Fruit fly (Drosophila melanogaster) whole organism, wandering third instar larva: ENCODE results near the gene CG17666.

Source experiments
- Dfd ChIP-seq: fragments of >200 bp; optimal IDR thresholded peaks from 2 replicates; lab custom pipeline; 2017; ENCODE audit warnings: missing biosample characterization, missing genetic modification characterization
- Dif ChIP-seq: fragments of 200-275, 200-300 bp; sonication (Bioruptor generic); optimal IDR thresholded peaks from 2 replicates; lab custom pipeline; 2018; ENCODE audit warnings: missing biosample characterization, missing genetic modification characterization; ENCODE audit not compliant: partially characterized antibody
- GATAd ChIP-seq: sonication (Bioruptor generic); optimal IDR thresholded peaks from 2 replicates; lab custom pipeline; 2016; ENCODE audit warnings: missing biosample characterization, missing genetic modification characterization
- HLH106 ChIP-seq: fragments of 200-800 bp; optimal IDR thresholded peaks from 3 replicates; lab custom pipeline; 2019; ENCODE audit warnings: missing biosample characterization, mild to moderate bottlenecking, missing genetic modification characterization, moderate library complexity
- Hnf4 ChIP-seq: fragments of 200-800 bp; sonication (Bioruptor generic); optimal IDR thresholded peaks from 2 replicates; lab custom pipeline; 2016; ENCODE audit warnings: missing biosample characterization, mild to moderate bottlenecking, missing genetic modification characterization
- Hr78 ChIP-seq: fragments of >200 bp; optimal IDR thresholded peaks from 2 replicates; lab custom pipeline; 2017; ENCODE audit warnings: missing biosample characterization, missing genetic modification characterization
- Hr83 ChIP-seq: fragments of 200-300 bp; sonication (Bioruptor generic); optimal IDR thresholded peaks from 2 replicates; lab custom pipeline; 2016; ENCODE audit warnings: missing biosample characterization, mild to moderate bottlenecking, missing genetic modification characterization, moderate library complexity; ENCODE audit not compliant: poor library complexity, severe bottlenecking
- Jra ChIP-seq: sonication (Bioruptor generic); optimal IDR thresholded peaks from 2 replicates; lab custom pipeline; 2016; ENCODE audit warnings: missing biosample characterization, missing genetic modification characterization
- Mio ChIP-seq: sonication (Bioruptor generic); optimal IDR thresholded peaks from 2 replicates; lab custom pipeline; 2016; ENCODE audit warnings: missing biosample characterization, missing genetic modification characterization
- Myc ChIP-seq: fragments of >200 bp; optimal IDR thresholded peaks from 2 replicates; lab custom pipeline; 2017
- N ChIP-seq: fragments of >200 bp; optimal IDR thresholded peaks from 2 replicates; lab custom pipeline; 2018; ENCODE audit warnings: missing biosample characterization, missing external identifiers, missing genetic modification characterization
- OdsH ChIP-seq: fragments of 200-800 bp; sonication (Bioruptor generic); optimal IDR thresholded peaks from 2 replicates; lab custom pipeline; 2016; ENCODE audit warnings: missing biosample characterization, mild to moderate bottlenecking, missing genetic modification characterization
- Rel ChIP-seq, 2 experiments: fragments of 200-800 bp; sonication (Bioruptor generic) in 1 of 2; optimal IDR thresholded peaks; 2 replicates in 1 of 2; 3 replicates in 1 of 2; lab custom pipeline; 2016 to 2019; ENCODE audit warnings: mild to moderate bottlenecking in 2 of 2, missing biosample characterization in 2 of 2, missing genetic modification characterization in 2 of 2, moderate library complexity in 1 of 2
- Sp1 ChIP-seq: fragments of 200-800 bp; sonication (Bioruptor generic); optimal IDR thresholded peaks from 3 replicates; lab custom pipeline; 2019; ENCODE audit warnings: missing biosample characterization, mild to moderate bottlenecking, missing genetic modification characterization, moderate library complexity
- Vsx2 ChIP-seq: fragments of 200-300, 225-300 bp; sonication (Bioruptor generic); optimal IDR thresholded peaks from 2 replicates; lab custom pipeline; 2018; ENCODE audit warnings: missing biosample characterization, missing genetic modification characterization; ENCODE audit not compliant: partially characterized antibody
- brk ChIP-seq: fragments of 200-800 bp; sonication (Bioruptor generic); optimal IDR thresholded peaks from 2 replicates; lab custom pipeline; 2016; ENCODE audit warnings: missing biosample characterization, mild to moderate bottlenecking, missing genetic modification characterization
- dmrt93B ChIP-seq: fragments of 200-800 bp; sonication (Bioruptor generic); optimal IDR thresholded peaks from 2 replicates; lab custom pipeline; 2018; ENCODE audit warnings: missing biosample characterization, mild to moderate bottlenecking, missing genetic modification characterization
- dsf ChIP-seq: sonication (Bioruptor generic); optimal IDR thresholded peaks from 2 replicates; lab custom pipeline; 2016; ENCODE audit warnings: missing biosample characterization, missing genetic modification characterization, borderline replicate concordance
- ey ChIP-seq: fragments of 200-800 bp; sonication (Bioruptor generic); optimal IDR thresholded peaks from 2 replicates; lab custom pipeline; 2016; ENCODE audit warnings: missing biosample characterization, missing genetic modification characterization
- foxo ChIP-seq, 2 experiments: fragments of 200-800 bp; sonication (Bioruptor generic); optimal IDR thresholded peaks; 2 replicates in 1 of 2; 3 replicates in 1 of 2; lab custom pipeline; 2016 to 2017; ENCODE audit warnings: missing biosample characterization in 2 of 2, missing genetic modification characterization in 2 of 2
- h ChIP-seq: fragments of 200-800 bp; sonication (Bioruptor generic); optimal IDR thresholded peaks from 3 replicates; lab custom pipeline; 2016; ENCODE audit warnings: missing biosample characterization, mild to moderate bottlenecking, missing genetic modification characterization
- jim ChIP-seq: fragments of 175-275, 200-325 bp; sonication (Bioruptor generic); optimal IDR thresholded peaks from 2 replicates; lab custom pipeline; 2016; ENCODE audit warnings: missing biosample characterization, mild to moderate bottlenecking, missing genetic modification characterization
- pan ChIP-seq: fragments of >200 bp; optimal IDR thresholded peaks from 2 replicates; lab custom pipeline; 2017
- psq ChIP-seq: fragments of 200-800 bp; sonication (Bioruptor generic); optimal IDR thresholded peaks from 3 replicates; lab custom pipeline; 2017; ENCODE audit warnings: missing biosample characterization, mild to moderate bottlenecking, missing genetic modification characterization, moderate library complexity
- rgr ChIP-seq: fragments of 200-800 bp; sonication (Bioruptor generic); optimal IDR thresholded peaks from 3 replicates; lab custom pipeline; 2016; ENCODE audit warnings: missing biosample characterization, mild to moderate bottlenecking, missing genetic modification characterization
- sage ChIP-seq: fragments of 200-800 bp; sonication (Bioruptor generic); optimal IDR thresholded peaks from 2 replicates; lab custom pipeline; 2016; ENCODE audit warnings: missing biosample characterization, mild to moderate bottlenecking, missing genetic modification characterization
- sv ChIP-seq: fragments of 200-800 bp; sonication (Bioruptor generic); optimal IDR thresholded peaks from 3 replicates; lab custom pipeline; 2016; ENCODE audit warnings: missing biosample characterization, missing genetic modification characterization
- tai ChIP-seq: sonication (Bioruptor generic); optimal IDR thresholded peaks from 2 replicates; lab custom pipeline; 2016; ENCODE audit warnings: missing biosample characterization, missing genetic modification characterization
- usp ChIP-seq: fragments of >200 bp; optimal IDR thresholded peaks from 2 replicates; lab custom pipeline; 2017; ENCODE audit warnings: missing biosample characterization, missing genetic modification characterization
- woc ChIP-seq: sonication (Bioruptor generic); optimal IDR thresholded peaks from 2 replicates; lab custom pipeline; 2016; ENCODE audit warnings: missing biosample characterization, mild to moderate bottlenecking, missing genetic modification characterization

CG17666 gene

DNA sequence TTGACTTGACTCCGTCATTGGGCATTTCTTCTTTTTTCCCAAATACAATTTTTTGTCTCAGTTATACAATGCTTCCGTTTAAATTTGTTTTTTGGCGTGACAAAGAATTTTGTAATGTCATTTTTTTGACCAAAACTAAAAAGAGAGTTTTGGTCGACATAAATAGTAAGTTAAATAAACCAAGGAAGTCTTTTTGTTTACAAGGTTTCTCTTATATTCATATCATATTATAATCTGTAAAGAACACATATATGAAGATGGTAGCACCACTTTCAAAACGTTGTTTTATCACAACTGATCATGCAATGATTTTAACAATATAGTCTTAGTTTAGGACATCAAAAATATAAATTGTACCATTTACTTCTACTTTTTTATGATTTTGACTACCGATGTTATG lies at the start of gene CG17666, which contains the start of gene CG10969:
CG17666 (plus strand) TSS at position 329 of the 400 bp plus-strand sequence.
CG10969 (minus strand) TSS at position 101 of the 400 bp plus-strand sequence.
- TF ChIP-seq usp (no peak), pan (no peak)

DNA sequence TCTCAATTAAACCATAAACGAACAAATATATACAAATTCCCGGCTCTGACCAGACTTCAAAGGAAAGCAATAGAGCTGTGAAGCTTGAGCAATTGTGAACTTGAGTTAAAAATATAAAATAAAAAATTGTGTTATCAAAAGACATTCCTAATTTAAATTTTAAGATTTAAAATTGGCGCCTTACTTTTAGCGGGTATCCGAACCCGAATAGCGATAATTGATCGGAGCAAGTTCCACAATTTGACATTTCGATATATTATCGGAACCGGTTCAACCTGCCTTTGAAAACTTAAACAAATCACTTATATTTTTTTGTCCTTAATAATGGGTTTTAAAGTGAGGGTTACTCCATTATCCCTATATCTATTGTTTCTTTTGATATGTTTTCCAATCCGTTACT lies 48.4 kb upstream of the CG17666 start:
- TF ChIP-seq usp (no peak), Vsx2 (GFP tag; lab: Kevin White, UChicago) (peak; percentile 5), psq (no peak)

DNA sequence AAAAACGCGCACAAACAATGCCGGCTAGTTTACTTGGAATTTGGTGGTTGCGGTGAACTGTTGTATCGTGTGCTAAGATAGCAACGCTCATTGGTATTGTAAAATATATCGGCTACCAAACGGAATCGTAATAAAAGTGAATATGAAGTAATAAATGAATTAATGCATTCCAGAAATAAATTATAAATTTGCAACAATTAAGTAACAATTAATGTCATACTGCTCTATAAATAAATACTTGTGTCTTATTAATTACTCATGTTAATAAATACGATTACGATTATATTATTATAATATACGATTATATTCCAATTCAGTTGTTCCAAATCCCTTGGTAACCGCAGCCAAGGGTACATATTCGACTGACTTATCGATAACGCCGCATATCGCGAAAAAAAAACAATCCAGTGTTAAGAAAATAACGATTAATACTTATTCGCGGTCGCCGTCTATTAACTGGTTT lies 46.5 kb upstream of the CG17666 start, which contains the start of the genes SmD1 and Ptp69D:
SmD1 (minus strand) TSS at position 62 of the 463 bp plus-strand sequence.
Ptp69D (plus strand) TSS at position 396 of the 463 bp plus-strand sequence.
- TF ChIP-seq Mio (GFP tag; lab: Kevin White, UChicago): no peak
- TF ChIP-seq tai: no peak
- TF ChIP-seq Dfd (GFP tag; lab: Kevin White, UChicago): no peak
- TF ChIP-seq woc (GFP tag; lab: Kevin White, UChicago): peak; percentile 55
- TF ChIP-seq sv (GFP tag; lab: Kevin White, UChicago): no peak
- no peak for TF ChIP-seq dsf
- TF ChIP-seq Hr78: no peak
- no peak for TF ChIP-seq Myc
- no peak for TF ChIP-seq OdsH (GFP tag; lab: Kevin White, UChicago)
- no peak for TF ChIP-seq HLH106 (tag; lab: Kevin White, UChicago)
- no peak for TF ChIP-seq ey (GFP tag; lab: Kevin White, UChicago)
- TF ChIP-seq Hnf4 (GFP tag; lab: Kevin White, UChicago): no peak
- peak; percentile 8 for TF ChIP-seq brk (GFP tag; lab: Kevin White, UChicago)
- TF ChIP-seq rgr (GFP tag; lab: Kevin White, UChicago): no peak
- no peak for TF ChIP-seq jim (GFP tag; lab: Kevin White, UChicago)
- TF ChIP-seq Vsx2 (GFP tag; lab: Kevin White, UChicago): no peak
- TF ChIP-seq dmrt93B (GFP tag; lab: Kevin White, UChicago): no peak

DNA sequence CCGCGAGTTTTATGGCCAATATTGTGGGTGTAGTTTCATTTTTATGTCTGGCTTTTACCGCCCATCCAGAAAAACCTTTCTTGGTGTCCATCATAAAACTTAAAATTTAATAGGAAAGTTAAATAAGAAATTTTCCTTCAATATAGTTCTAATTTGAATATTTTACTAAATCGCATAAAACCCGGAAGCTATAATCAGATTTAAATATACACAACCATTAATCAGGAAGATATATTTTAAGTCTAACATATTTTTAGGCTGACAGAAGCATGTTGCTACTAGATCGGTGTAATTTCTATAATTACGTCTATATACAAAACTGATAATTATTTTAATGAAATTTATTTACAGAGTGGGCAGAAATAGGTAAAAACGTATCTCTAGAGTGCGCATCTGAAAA lies 45.4 kb upstream of the CG17666 start:
- TF ChIP-seq GATAd (GFP tag; lab: Kevin White, UChicago) (no peak), Hr78 (no peak), Dif (GFP tag; lab: Kevin White, UChicago) (no peak), sv (GFP tag; lab: Kevin White, UChicago) (no peak), Hnf4 (GFP tag; lab: Kevin White, UChicago) (no peak)

DNA sequence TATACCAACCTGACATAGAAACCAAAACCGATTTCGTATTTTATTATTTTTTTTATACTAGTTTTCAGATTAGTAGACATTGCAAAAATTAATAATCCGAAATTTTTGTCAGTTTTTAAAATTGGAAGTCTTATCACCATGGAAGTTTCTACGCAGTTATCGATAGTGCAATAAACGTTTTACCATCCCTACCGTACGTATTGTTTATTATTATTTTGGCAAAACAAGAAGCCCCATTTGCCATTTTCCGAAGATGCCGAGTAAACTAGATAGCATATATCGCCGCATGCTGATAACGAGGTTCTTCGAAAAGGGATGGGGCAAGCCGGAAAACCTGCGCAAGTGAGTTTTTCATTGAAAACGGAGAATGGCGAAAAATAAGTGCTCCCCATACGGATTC lies 39.5 kb upstream of the CG17666 start, which contains the start of gene CG32112:
CG32112 (plus strand) TSS at position 111 of the 400 bp plus-strand sequence.
- peak; percentile 54 for TF ChIP-seq Jra
- peak; percentile 50 for TF ChIP-seq tai
- TF ChIP-seq Sp1 (GFP tag; lab: Kevin White, UChicago): no peak
- no peak for TF ChIP-seq GATAd (GFP tag; lab: Kevin White, UChicago)
- TF ChIP-seq dsf: peak; percentile 1
- no peak for TF ChIP-seq Dif (GFP tag; lab: Kevin White, UChicago)
- TF ChIP-seq OdsH (GFP tag; lab: Kevin White, UChicago): peak; percentile 13
- peak; percentile 5 for TF ChIP-seq psq
- no peak for TF ChIP-seq sv (GFP tag; lab: Kevin White, UChicago)
- TF ChIP-seq brk (GFP tag; lab: Kevin White, UChicago): peak; percentile 46
- peak; percentile 56 for TF ChIP-seq Hnf4 (GFP tag; lab: Kevin White, UChicago)

DNA sequence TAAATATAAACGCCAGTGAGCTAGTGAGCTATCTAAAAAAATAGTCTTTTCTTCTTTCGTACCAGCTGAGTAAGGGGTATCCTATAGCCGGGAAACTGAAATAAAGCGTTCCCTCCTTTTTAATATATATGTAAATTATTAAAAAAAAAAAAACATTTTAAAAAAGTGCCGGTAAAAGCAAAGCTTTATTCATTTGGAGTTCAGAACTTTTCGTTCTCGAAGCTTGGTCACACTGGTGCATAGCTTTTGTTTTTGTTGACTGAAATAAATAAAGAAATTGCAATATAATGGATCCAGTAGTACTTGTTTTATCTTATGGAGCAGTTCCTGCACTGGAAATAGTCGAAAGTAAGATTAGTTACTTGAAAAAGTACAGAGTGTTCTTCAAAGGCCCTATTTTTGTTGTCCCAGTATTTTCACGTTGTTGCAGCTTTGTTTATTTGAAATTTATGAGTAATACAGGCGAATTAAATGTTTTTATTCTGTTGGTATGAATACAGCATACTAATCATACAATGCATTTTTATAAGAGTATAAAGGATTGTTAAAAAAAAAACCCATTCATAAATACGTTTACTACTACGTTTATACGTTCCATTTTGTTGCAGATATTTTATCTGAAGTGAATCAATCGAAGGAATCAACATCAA lies 35.9 kb upstream of the CG17666 start, which contains the start of gene CG32109:
CG32109 (plus strand) TSS at position 224 of the 650 bp plus-strand sequence.
- TF ChIP-seq sage (GFP tag; lab: Kevin White, UChicago) (peak; percentile 26), h (GFP tag; lab: Kevin White, UChicago) (no peak)

DNA sequence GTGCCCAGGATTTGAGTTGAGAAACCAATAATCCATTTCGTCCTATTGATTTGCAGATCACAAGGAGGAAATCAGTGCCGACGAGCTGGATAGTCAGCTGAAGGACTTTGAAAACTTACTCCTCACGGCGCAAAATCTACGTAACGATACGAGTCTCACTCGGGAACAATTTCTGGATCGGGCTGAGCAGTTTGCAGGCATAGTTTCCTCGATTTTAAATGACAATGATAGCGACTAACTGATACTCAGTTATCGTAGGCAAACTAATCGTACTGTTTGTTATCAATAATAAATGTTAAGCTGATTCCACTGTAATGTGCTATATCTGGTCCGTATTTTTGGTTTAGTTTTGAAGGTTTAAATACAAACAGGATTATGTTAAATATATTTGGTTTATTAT lies 34.9 kb upstream of the CG17666 start:
- TF ChIP-seq Dif (GFP tag; lab: Kevin White, UChicago): no peak
- TF ChIP-seq N (GFP tag; lab: Kevin White, UChicago): no peak
- no peak for TF ChIP-seq Hr83 (GFP tag; lab: Kevin White, UChicago)
- TF ChIP-seq Rel (GFP tag; optimal IDR thresholded peaks at IDR 0.05; lab: Kevin White, UChicago): no peak
- no peak for TF ChIP-seq Rel (tag; optimal IDR thresholded peaks at IDR 0.05; lab: Kevin White, UChicago)
- no peak for TF ChIP-seq Hr78
- TF ChIP-seq sage (GFP tag; lab: Kevin White, UChicago): no peak
- no peak for TF ChIP-seq foxo (GFP tag; optimal IDR thresholded peaks at IDR 0.05; lab: Kevin White, UChicago)
